Fruit fly (Drosophila melanogaster): Measurements from ENCODE around the gene CG42711.
A peak's percentile ranks its signal among the peaks of the same experiment; 100 is the strongest.

The CG42711 gene

DNA sequence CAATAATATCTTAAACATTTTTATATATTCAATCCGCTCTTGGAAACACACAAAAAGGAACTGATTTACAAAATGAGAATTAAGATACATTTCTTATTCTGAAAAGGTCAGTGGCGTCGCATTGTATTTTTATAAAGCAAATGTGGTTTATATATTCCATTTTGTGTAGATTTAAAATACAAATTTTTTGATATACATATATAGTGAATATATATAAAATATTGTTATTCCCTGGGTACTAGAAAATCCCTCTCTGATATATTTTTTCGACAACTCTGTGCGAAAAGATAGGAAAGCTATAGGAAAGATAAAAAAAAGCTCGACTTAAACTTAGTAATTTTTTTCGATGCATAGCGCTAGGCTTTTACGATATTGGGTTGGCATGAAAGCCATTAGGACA, at the start of gene CG42711:
TSS of gene CG42711 (minus strand) at position 45 of the 400 bp plus-strand sequence.
- TF ChIP-seq CG8478 (optimal IDR thresholded peaks at IDR 0.05) (no peak), usp (GFP tag; optimal IDR thresholded peaks at IDR 0.05) (no peak), EcR (GFP tag; optimal IDR thresholded peaks at IDR 0.05) (no peak), psq (optimal IDR thresholded peaks at IDR 0.05) (no peak), pan (optimal IDR thresholded peaks at IDR 0.05) (no peak), Dll (optimal IDR thresholded peaks at IDR 0.05) (no peak)

DNA sequence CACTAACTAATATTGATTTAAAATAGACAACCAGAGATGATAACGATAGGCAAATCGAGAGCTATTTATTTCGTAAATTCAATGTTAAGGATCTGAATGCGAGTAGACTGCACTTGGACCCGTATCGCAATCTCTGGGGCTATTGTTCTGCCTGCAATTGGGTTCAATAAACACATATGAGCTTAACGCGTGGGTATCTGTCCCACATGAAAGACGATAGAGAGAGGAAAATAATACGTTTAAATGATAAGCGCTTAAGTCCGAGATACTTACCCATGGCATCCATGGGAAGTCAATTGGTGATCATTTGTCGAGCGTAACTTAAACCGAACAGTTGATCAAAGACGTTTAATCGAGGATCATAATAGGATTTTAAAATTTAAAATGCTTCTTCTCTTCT, 48.7 kb upstream of the CG42711 start, which contains the start of gene NimC2:
TSS of gene NimC2 (plus strand) at position 301 of the 400 bp plus-strand sequence.
- TF ChIP-seq usp (GFP tag; optimal IDR thresholded peaks at IDR 0.05) (no peak), psq (optimal IDR thresholded peaks at IDR 0.05) (no peak)

DNA sequence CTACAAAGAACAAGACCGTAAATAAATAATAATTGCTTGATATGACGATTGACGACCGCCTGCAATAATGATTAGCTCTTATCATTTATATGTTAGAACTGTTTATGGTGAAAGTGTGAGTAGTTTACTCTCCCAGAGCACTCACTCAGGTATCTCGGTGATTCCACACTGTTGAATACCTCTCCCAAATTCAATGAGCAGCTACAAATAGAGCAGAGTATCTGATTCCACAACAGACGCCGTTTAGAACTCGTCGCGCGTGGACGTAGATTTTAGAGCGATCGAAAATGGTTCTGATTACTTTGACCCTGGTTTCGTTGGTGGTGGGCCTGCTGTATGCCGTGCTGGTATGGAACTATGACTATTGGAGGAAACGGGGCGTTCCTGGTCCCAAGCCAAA, 45.9 kb upstream of the CG42711 start, which contains the start of gene Cyp28a5:
TSS of gene Cyp28a5 (plus strand) at position 230 of the 400 bp plus-strand sequence.
- TF ChIP-seq CG8478 (optimal IDR thresholded peaks at IDR 0.05) = no peak

DNA sequence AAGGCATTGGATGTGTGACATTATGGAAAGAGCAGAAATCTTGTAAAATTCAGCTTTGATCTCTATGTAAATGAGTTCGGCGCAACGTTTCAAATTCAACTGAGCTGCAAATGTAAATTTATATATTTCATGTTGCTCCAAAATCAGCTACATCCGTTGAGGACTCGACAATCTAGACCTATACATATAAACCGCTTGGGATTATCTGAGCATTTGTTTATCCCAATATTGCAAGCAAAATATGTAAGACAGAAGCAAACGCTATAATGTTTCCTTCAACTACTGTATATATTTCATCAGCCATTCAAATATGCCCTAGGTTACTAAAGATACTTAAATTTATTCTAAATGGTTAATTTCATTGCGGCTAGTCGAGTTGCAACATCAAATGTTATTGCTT, 45.5 kb upstream of the CG42711 start, which contains the start of gene NimC1:
TSS of gene NimC1 (minus strand) at position 101 of the 400 bp plus-strand sequence.
- no peak for TF ChIP-seq usp (GFP tag; optimal IDR thresholded peaks at IDR 0.05)
- TF ChIP-seq CG8478 (optimal IDR thresholded peaks at IDR 0.05) = no peak
- TF ChIP-seq psq (optimal IDR thresholded peaks at IDR 0.05) = no peak
- TF ChIP-seq pan (optimal IDR thresholded peaks at IDR 0.05) = no peak
- TF ChIP-seq Dll (optimal IDR thresholded peaks at IDR 0.05) = no peak
- no peak for TF ChIP-seq EcR (GFP tag; optimal IDR thresholded peaks at IDR 0.05)

DNA sequence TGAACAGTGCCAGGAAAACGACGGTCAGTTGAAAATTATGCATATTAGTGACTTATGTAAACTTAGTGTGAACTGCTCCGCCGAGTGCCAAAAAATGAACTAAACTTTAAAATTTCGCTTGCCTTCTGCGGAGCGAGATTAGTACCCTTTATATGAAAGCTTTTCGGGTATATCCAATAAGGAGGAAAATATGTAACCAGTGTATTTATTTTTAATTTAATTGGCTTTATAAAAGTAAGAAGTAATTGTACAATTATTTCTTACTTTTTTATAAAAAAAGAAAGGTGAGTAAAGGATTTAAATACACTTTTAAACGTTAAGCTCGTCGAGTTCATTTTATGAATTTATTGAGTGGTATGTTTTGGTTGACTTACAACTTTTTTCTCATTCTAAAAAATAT, 41.7 kb upstream of the CG42711 start, which contains the start of gene He:
TSS of gene He (minus strand) at position 101 of the 400 bp plus-strand sequence.
- no peak for TF ChIP-seq EcR (GFP tag; optimal IDR thresholded peaks at IDR 0.05)
- no peak for TF ChIP-seq CG8478 (optimal IDR thresholded peaks at IDR 0.05)
- TF ChIP-seq usp (GFP tag; optimal IDR thresholded peaks at IDR 0.05) = no peak
- no peak for TF ChIP-seq psq (optimal IDR thresholded peaks at IDR 0.05)
- no peak for TF ChIP-seq Dll (optimal IDR thresholded peaks at IDR 0.05)
- TF ChIP-seq pan (optimal IDR thresholded peaks at IDR 0.05) = no peak

DNA sequence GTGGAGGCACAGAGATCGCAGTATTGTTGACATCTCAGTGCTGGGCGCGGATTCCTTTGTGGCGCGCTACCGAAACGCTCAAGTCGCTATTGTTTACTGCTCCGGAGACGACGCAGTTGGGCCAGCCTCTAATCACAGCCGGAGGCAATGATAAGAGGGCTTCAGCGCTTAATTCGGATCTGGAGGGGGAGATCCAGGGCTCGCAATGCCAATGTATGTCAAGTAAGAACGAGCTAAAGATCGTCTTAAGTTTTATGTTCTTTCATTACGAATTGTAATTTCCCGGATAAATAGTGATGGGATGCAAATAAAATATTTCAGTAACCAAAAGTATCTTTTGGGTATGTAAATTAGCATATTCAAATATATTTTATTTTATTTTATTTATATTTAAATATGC, 38.7 kb upstream of the CG42711 start, which contains the start of the genes NimB4 and NimB5:
TSS of gene NimB4 (minus strand) at position 101 of the 400 bp plus-strand sequence.
TSS of gene NimB5 (plus strand) at position 302 of the 400 bp plus-strand sequence.
- TF ChIP-seq psq (optimal IDR thresholded peaks at IDR 0.05) (no peak), CG8478 (optimal IDR thresholded peaks at IDR 0.05) (no peak), usp (GFP tag; optimal IDR thresholded peaks at IDR 0.05) (no peak), pan (optimal IDR thresholded peaks at IDR 0.05) (no peak), EcR (GFP tag; optimal IDR thresholded peaks at IDR 0.05) (no peak), Dll (optimal IDR thresholded peaks at IDR 0.05) (no peak)

DNA sequence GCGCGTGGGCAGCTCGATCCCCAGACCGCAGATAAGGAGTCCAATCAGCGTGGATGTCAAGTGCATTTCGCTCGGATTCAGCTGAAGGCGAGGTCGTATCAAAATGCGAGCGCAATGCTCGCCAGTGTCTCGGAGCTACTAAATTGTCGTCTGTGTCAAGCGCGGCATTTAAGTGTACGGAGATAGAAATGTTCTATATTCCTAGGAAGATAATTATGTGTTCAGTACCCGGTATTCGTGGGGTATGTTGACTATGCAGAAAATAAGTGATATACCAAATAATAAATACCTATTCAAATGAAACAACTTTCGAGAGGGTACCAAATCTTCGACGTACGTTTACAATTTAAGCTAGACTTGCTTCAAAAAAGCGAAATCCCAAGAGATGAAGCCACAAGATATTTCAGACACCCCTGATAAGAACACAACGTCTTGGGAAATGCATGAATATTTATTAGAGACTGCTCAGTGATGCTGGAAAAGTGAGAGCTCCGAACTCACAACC, 36.7 kb upstream of the CG42711 start, which contains the start of gene NimB3:
TSS of gene NimB3 (minus strand) at position 140 of the 505 bp plus-strand sequence.
- TF ChIP-seq CG8478 (optimal IDR thresholded peaks at IDR 0.05) = no peak
- TF ChIP-seq usp (GFP tag; optimal IDR thresholded peaks at IDR 0.05) = no peak
- no peak for TF ChIP-seq psq (optimal IDR thresholded peaks at IDR 0.05)
- TF ChIP-seq Dll (optimal IDR thresholded peaks at IDR 0.05) = no peak
- TF ChIP-seq pan (optimal IDR thresholded peaks at IDR 0.05) = no peak
- TF ChIP-seq EcR (GFP tag; optimal IDR thresholded peaks at IDR 0.05) = no peak

DNA sequence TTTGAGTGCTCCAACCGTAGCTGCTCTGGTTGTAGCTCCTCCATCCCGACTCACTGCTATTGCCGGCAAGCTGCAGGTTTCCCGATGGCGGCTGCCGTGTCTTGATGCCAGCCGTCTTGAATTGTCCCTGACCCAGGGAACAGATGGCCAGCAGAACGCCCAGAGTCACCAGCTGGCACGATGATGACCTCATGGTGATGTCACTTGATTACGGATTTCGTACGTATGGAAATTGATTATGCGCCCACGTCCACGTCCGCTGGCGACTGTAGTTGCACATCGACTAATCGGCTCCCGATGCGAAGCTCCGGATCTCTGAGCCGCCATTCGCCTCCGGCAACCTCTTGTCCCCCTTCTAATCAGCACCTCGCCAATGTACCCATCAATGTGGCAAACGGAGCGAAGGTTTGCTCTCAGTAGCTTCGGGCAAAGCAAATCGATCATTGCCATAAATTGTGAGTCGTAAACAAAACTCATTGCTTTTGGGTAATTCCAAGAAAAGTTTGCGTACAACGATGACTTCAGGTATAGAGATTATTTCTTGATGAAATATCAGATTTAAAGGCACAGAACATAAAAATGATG, 35.7 kb upstream of the CG42711 start, which contains the start of gene NimB2:
TSS of gene NimB2 (minus strand) at position 287 of the 585 bp plus-strand sequence.
- no peak for TF ChIP-seq EcR (GFP tag; optimal IDR thresholded peaks at IDR 0.05)
- no peak for TF ChIP-seq psq (optimal IDR thresholded peaks at IDR 0.05)
- TF ChIP-seq pan (optimal IDR thresholded peaks at IDR 0.05) = no peak
- no peak for TF ChIP-seq Dll (optimal IDR thresholded peaks at IDR 0.05)
- no peak for TF ChIP-seq usp (GFP tag; optimal IDR thresholded peaks at IDR 0.05)

DNA sequence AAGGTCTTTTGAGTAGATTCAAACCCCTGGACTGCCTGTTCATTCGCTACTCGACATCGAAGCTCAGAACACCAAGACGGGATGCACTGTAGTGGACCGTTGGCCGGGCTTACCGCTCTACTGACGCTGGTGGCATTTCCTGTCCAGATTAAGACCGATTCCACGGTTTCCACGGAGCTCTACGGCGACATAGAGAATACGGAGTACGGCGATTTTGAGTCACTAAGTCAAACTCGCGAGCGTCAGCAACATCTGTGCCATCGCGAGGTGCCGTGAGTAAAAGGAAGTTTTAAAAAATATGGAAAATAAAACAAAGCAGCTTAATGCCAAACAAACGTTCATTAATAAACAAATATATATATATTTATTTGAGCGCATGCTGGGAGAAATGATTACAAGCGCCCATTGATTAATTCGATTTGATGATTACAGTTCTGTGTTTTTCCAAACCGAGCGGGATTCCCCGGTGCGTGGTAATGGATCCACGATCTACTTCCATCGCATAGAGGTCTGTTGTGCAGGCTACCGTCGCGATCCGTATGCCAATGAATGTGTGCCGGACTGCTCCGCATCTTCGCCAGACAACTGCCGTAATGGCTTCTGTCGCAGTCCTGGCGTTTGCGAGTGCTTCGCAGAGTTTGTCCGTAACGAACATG, 32.4 kb upstream of the CG42711 start, which contains the start of gene NimB1:
TSS of gene NimB1 (plus strand) at position 41 of the 656 bp plus-strand sequence.
- TF ChIP-seq usp (GFP tag; optimal IDR thresholded peaks at IDR 0.05) = no peak

DNA sequence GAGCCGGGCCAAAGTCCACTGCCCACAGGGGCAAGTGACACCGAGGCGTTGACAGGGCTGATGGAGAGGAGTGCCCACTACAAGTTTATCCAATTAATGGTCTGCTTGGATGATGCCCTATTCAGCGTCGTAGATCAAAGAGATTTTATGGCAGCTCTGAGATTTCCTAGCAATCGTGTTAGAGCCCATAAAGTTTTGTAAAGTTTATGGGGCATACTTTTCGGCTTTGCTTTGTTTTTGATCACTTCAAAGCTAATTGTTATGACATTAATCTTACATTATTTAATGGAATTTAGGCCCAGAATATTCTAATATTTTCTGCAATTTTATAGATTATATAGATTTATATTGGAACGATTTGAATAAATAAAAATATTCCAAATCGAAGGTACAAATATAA, 29.2 kb upstream of the CG42711 start:
- TF ChIP-seq usp (GFP tag; optimal IDR thresholded peaks at IDR 0.05) = no peak
- TF ChIP-seq CG8478 (optimal IDR thresholded peaks at IDR 0.05) = no peak
- TF ChIP-seq psq (optimal IDR thresholded peaks at IDR 0.05) = no peak
- no peak for TF ChIP-seq Dll (optimal IDR thresholded peaks at IDR 0.05)
- TF ChIP-seq pan (optimal IDR thresholded peaks at IDR 0.05) = no peak
- no peak for TF ChIP-seq EcR (GFP tag; optimal IDR thresholded peaks at IDR 0.05)

DNA sequence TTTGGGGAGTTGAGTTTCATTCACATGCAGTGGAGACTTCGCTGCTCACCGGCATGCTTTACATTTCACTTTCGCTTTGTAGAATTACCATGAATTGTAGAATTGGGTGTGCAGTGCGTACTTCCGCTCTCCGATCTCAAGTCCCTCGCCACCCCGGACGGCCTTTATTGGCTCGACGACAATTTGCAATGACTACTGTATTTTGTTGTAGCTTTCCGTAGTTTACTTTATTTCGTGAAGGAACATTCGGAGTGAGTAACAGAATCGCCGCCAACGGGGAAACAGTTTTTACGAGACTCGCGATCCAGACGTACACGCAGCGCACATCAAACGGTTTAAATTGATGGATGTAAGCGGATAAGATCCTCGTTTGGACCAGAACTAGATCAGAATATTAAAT, 26.1 kb upstream of the CG42711 start, which contains the start of gene NimA:
TSS of gene NimA (plus strand) at position 301 of the 400 bp plus-strand sequence.
- TF ChIP-seq pan (optimal IDR thresholded peaks at IDR 0.05) = no peak

DNA sequence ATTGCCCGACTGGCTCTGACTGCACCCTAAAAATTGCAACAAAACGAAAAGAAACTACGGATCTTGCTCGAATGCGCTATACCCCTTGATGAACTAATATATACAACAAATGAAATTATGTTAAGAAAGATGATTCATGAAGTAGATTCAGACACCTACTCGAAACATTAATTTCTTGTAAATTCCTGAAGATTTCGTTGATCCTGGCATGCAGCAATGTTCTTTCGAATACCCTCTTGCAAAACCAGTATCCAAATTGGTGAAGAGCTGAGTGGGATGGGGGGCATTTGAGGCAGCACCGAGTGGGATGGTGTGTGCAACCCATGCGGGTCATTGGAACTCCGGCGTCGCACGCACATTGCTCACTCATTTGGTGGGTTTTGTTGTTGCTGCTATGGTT, 24.6 kb upstream of the CG42711 start:
- TF ChIP-seq EcR (GFP tag; optimal IDR thresholded peaks at IDR 0.05) (no peak), pan (optimal IDR thresholded peaks at IDR 0.05) (peak; percentile 94)

DNA sequence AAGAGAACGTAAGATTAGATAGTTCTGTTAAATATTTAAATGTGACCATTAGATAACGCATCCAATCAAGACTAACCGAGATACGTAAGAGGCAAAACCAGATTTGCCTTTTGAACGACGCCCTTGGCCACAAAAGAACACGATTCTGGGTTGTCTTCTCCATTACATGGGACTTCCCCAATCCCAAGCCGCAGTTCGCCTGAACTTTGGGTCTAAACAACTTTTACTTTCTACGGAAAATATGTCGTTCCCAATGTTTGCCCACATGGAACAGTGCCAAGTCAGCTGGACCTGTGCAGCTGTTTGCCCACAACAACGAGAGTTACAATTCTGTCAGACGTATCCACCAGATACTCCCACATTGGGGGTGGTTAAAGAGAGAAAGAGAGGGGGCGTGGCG, 18.6 kb upstream of the CG42711 start:
- TF ChIP-seq usp (GFP tag; optimal IDR thresholded peaks at IDR 0.05) = no peak
- TF ChIP-seq psq (optimal IDR thresholded peaks at IDR 0.05) = no peak
- no peak for TF ChIP-seq CG8478 (optimal IDR thresholded peaks at IDR 0.05)
- no peak for TF ChIP-seq EcR (GFP tag; optimal IDR thresholded peaks at IDR 0.05)
